Fruit fly (Drosophila melanogaster): ENCODE results near the gene CG13000.

The CG13000 gene

dm6 chrX:16948371-16948770 is at the start of gene CG13000:
CG13000 (minus strand) TSS chrX:16948471.
- TF ChIP-seq Hr4 (GFP tag; optimal IDR thresholded peaks at IDR 0.05) (no peak), CG15336 (GFP tag; IDR thresholded peaks at IDR 0.05) (no peak), eg (GFP tag; IDR thresholded peaks at IDR 0.05) (no peak), CG6808 (GFP tag; optimal IDR thresholded peaks at IDR 0.05) (no peak), CG32006 (GFP tag; optimal IDR thresholded peaks at IDR 0.05) (no peak), Met (GFP tag; optimal IDR thresholded peaks at IDR 0.05) (no peak), lz (GFP tag; optimal IDR thresholded peaks at IDR 0.05) (no peak), net (GFP tag; optimal IDR thresholded peaks at IDR 0.05) (no peak), achi (GFP tag; optimal IDR thresholded peaks at IDR 0.05) (no peak), Eip78C (GFP tag) (no peak)

- no peak for TF ChIP-seq acj6 (GFP tag; optimal IDR thresholded peaks at IDR 0.05)
- TF ChIP-seq CG32006 (GFP tag; optimal IDR thresholded peaks at IDR 0.05) = no peak
- no peak for TF ChIP-seq fd59A (GFP tag; optimal IDR thresholded peaks at IDR 0.05)
- TF ChIP-seq dsx (GFP tag; optimal IDR thresholded peaks at IDR 0.05; ENCODE audit: poor library complexity, severe bottlenecking) = no peak
Observed at dm6 chrX:16986928-16987327, 38.7 kb upstream of the CG13000 start.

dm6 chrX:16968148-16968823 is 20.0 kb upstream of the CG13000 start, which contains the start of gene Ubr1:
Ubr1 (minus strand) TSS chrX:16968679.
- TF ChIP-seq CG11902 (GFP tag; optimal IDR thresholded peaks at IDR 0.05) = no peak
- TF ChIP-seq Sox102F (GFP tag; optimal IDR thresholded peaks at IDR 0.05) = peak; percentile 14
- TF ChIP-seq Gug (GFP tag; IDR thresholded peaks at IDR 0.05) = no peak
- TF ChIP-seq CG32006 (GFP tag; optimal IDR thresholded peaks at IDR 0.05) = peak; percentile 51
- peak; percentile 71 for TF ChIP-seq CG10669 (GFP tag; optimal IDR thresholded peaks at IDR 0.05)
- no peak for TF ChIP-seq dsx (GFP tag; optimal IDR thresholded peaks at IDR 0.05; ENCODE audit: poor library complexity, severe bottlenecking)
- peak; percentile 94 for TF ChIP-seq CG6276 (GFP tag; optimal IDR thresholded peaks at IDR 0.05)
- peak; percentile 27 for TF ChIP-seq CG34406 (GFP tag; optimal IDR thresholded peaks at IDR 0.05)
- TF ChIP-seq CG3032 (tag; optimal IDR thresholded peaks at IDR 0.05) = peak; percentile 44
- peak; percentile 92 for TF ChIP-seq CG6808 (GFP tag; optimal IDR thresholded peaks at IDR 0.05)
- TF ChIP-seq CG11294 (GFP tag; IDR thresholded peaks at IDR 0.05) = peak; percentile 20; the same call in 1 of the 2 replicates
- TF ChIP-seq acj6 (GFP tag; optimal IDR thresholded peaks at IDR 0.05) = no peak
- TF ChIP-seq dac (GFP tag; optimal IDR thresholded peaks at IDR 0.05) = peak; percentile 40
- peak; percentile 27 for TF ChIP-seq fd85E (GFP tag; optimal IDR thresholded peaks at IDR 0.05)
- no peak for TF ChIP-seq achi (GFP tag; optimal IDR thresholded peaks at IDR 0.05)
- TF ChIP-seq CG16779 (tag; optimal IDR thresholded peaks at IDR 0.05) = peak; percentile 93
- peak; percentile 11 for TF ChIP-seq Smox (GFP tag; optimal IDR thresholded peaks at IDR 0.05)
- TF ChIP-seq Eip78C (GFP tag) = peak; percentile 72
- TF ChIP-seq CG11762 (GFP tag; optimal IDR thresholded peaks at IDR 0.05; ENCODE audit: insufficient read depth) = peak; percentile 49
- TF ChIP-seq topi (GFP tag; optimal IDR thresholded peaks at IDR 0.05) = peak; percentile 18
- peak; percentile 76 for TF ChIP-seq vri (GFP tag; optimal IDR thresholded peaks at IDR 0.05)
- TF ChIP-seq CG8319 (GFP tag; optimal IDR thresholded peaks at IDR 0.05) = no peak
- TF ChIP-seq pdm3 (GFP tag; optimal IDR thresholded peaks at IDR 0.05) = peak; percentile 6
- peak; percentile 65 for TF ChIP-seq net (GFP tag; optimal IDR thresholded peaks at IDR 0.05)
- TF ChIP-seq Ets21C (GFP tag; optimal IDR thresholded peaks at IDR 0.05) = no peak
- TF ChIP-seq CG31627 (GFP tag; optimal IDR thresholded peaks at IDR 0.05) = no peak
- peak; percentile 37 for TF ChIP-seq CG7368 (GFP tag; optimal IDR thresholded peaks at IDR 0.05)
- TF ChIP-seq Eip93F (GFP tag; optimal IDR thresholded peaks at IDR 0.05) = no peak
- TF ChIP-seq CG15336 (GFP tag; IDR thresholded peaks at IDR 0.05) = peak; percentile 86
- peak; percentile 19 to 75 for TF ChIP-seq salr (GFP tag; optimal IDR thresholded peaks at IDR 0.05)
- TF ChIP-seq Met (GFP tag; optimal IDR thresholded peaks at IDR 0.05) = no peak
- TF ChIP-seq spab (GFP tag; optimal IDR thresholded peaks at IDR 0.05) = peak; percentile 76
- no peak for TF ChIP-seq CG6792 (GFP tag; optimal IDR thresholded peaks at IDR 0.05)
- no peak for TF ChIP-seq OdsH (GFP tag; optimal IDR thresholded peaks at IDR 0.05)
- TF ChIP-seq Hr4 (GFP tag; optimal IDR thresholded peaks at IDR 0.05) = peak; percentile 43
- TF ChIP-seq Hr38 (GFP tag; optimal IDR thresholded peaks at IDR 0.05) = no peak
- no peak for TF ChIP-seq Sox15 (GFP tag; optimal IDR thresholded peaks at IDR 0.05)
- TF ChIP-seq esn (GFP tag; optimal IDR thresholded peaks at IDR 0.05) = peak; percentile 4
- TF ChIP-seq ss (GFP tag; optimal IDR thresholded peaks at IDR 0.05) = peak; percentile 94 to 96
- peak; percentile 41 for TF ChIP-seq CG8632 (GFP tag; optimal IDR thresholded peaks at IDR 0.05)
- peak; percentile 42 for TF ChIP-seq CG1621 (tag; optimal IDR thresholded peaks at IDR 0.05)
- TF ChIP-seq Ets96B (tag; optimal IDR thresholded peaks at IDR 0.05) = peak; percentile 29
- peak; percentile 93 for TF ChIP-seq eg (GFP tag; IDR thresholded peaks at IDR 0.05)

Data from whole organism, prepupa.